Fruit fly (Drosophila melanogaster): ENCODE measurements around the gene CG13458.

Gene CG13458

DNA sequence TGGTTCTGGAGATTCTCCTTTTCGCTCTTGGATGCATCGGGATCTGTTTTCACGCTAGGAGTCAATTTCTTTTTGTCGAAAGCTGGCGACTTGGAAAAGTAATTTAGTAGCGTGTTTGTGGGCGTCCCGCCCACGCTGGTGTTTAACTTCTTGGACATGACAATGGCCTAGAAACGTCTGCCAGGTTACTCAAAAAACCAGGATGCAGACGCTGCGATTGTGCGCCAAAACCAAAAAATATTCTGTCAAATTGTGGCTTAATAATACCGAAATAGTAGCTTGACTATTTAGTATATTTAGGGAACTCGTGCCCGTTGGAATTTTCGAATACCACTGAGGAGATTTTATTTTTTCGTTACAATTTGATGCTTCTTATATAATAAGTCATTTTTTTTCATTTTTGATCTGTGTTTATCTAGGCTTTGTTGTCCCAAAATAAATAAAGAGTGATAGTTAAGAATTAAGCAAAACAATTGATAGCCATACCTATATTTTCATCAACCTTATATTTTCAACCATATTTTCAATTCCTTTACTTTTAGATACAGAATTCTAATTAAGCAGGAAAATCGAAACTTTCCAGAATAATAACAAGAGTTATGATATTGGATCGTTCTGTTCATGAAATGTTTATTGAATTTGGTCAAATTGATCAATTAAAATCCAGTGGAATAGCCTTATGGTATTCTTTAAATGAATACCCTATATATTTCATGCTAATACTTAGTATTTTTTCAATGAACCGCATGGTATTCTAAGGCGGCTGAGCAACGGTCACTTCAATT lies 45.2 kb downstream of the CG13458 start, which contains the start of the genes Msh6 and Prp31 (continued):
- no peak for TF ChIP-seq prd (optimal IDR thresholded peaks at IDR 0.05)
- peak; percentile 70 for TF ChIP-seq prd (GFP tag; IDR thresholded peaks at IDR 0.05)
- TF ChIP-seq CG17328 (GFP tag; IDR thresholded peaks at IDR 0.05): peak; percentile 56
- no peak for TF ChIP-seq hb (GFP tag; IDR thresholded peaks at IDR 0.05; ENCODE audit: partially characterized antibody)
- peak; percentile 13 for TF ChIP-seq Sry-β (GFP tag; optimal IDR thresholded peaks at IDR 0.05)
- no peak for TF ChIP-seq CG4360 (GFP tag; IDR thresholded peaks at IDR 0.05)
- no peak for TF ChIP-seq Hand (GFP tag; optimal IDR thresholded peaks at IDR 0.05)
- 0 out of 3 replicates have a peak, but pooled peaks have one; percentile 35 for TF ChIP-seq CG2889 (GFP tag; IDR thresholded peaks at IDR 0.05)
- peak; percentile 32 for TF ChIP-seq pzg (GFP tag; optimal IDR thresholded peaks at IDR 0.05)
- peak; percentile 27; the same call in 1 of the 3 replicates for TF ChIP-seq H15 (GFP tag; IDR thresholded peaks at IDR 0.05)
- no peak for TF ChIP-seq Opbp (GFP tag; IDR thresholded peaks at IDR 0.05; ENCODE audit: partially characterized antibody)
- no peak for TF ChIP-seq CG16779 (GFP tag; IDR thresholded peaks at IDR 0.05)
- TF ChIP-seq dmrt11E (tag; optimal IDR thresholded peaks at IDR 0.05): peak; percentile 79
- peak; percentile 59; the same call in 1 of the 2 replicates for TF ChIP-seq CG31441 (GFP tag; IDR thresholded peaks at IDR 0.05)
- TF ChIP-seq HmgD (GFP tag; optimal IDR thresholded peaks at IDR 0.05): peak; percentile 17
- no peak for TF ChIP-seq CG5180 (GFP tag; optimal IDR thresholded peaks at IDR 0.05)
- TF ChIP-seq dimm (GFP tag; IDR thresholded peaks at IDR 0.05): peak; percentile 47; the same call in 1 of the 2 replicates
- peak in 1 of 2 experiments; percentile 15 for TF ChIP-seq tll (GFP tag; optimal IDR thresholded peaks at IDR 0.05)
- TF ChIP-seq wek (GFP tag; optimal IDR thresholded peaks at IDR 0.05): peak; percentile 86
- TF ChIP-seq dan (GFP tag; IDR thresholded peaks at IDR 0.05): no peak
- TF ChIP-seq CG9876 (GFP tag; optimal IDR thresholded peaks at IDR 0.05): peak; percentile 40
- TF ChIP-seq CG9609 (GFP tag; optimal IDR thresholded peaks at IDR 0.05): peak; percentile 72
- TF ChIP-seq slou (GFP tag; optimal IDR thresholded peaks at IDR 0.05): peak; percentile 32
- peak; percentile 60 for TF ChIP-seq croc (GFP tag; conservative IDR thresholded peaks at IDR 0.05)
- TF ChIP-seq toy (GFP tag; IDR thresholded peaks at IDR 0.05): no peak
- peak; percentile 43 for TF ChIP-seq chn (GFP tag; optimal IDR thresholded peaks at IDR 0.05)
- TF ChIP-seq CG2199 (GFP tag; IDR thresholded peaks at IDR 0.05): no peak
- TF ChIP-seq CG3281 (GFP tag; optimal IDR thresholded peaks at IDR 0.05): peak; percentile 57
- peak; percentile 38 for TF ChIP-seq CG10462 (GFP tag; optimal IDR thresholded peaks at IDR 0.05)
- no peak for TF ChIP-seq lbe (GFP tag; optimal IDR thresholded peaks at IDR 0.05)
- TF ChIP-seq CG30431 (GFP tag; optimal IDR thresholded peaks at IDR 0.05): peak; percentile 27
- peak; percentile 75 for TF ChIP-seq slp2 (GFP tag; optimal IDR thresholded peaks at IDR 0.05)
- no peak for TF ChIP-seq CG12071 (GFP tag; optimal IDR thresholded peaks at IDR 0.05)
- peak; percentile 83 for TF ChIP-seq Hr3 (GFP tag; optimal IDR thresholded peaks at IDR 0.05)
- TF ChIP-seq CG13424 (tag; optimal IDR thresholded peaks at IDR 0.05): peak; percentile 81
- TF ChIP-seq Stat92E (GFP tag; optimal IDR thresholded peaks at IDR 0.05): no peak
- no peak for TF ChIP-seq CG11560 (tag; IDR thresholded peaks at IDR 0.05)
- TF ChIP-seq Gug (GFP tag; IDR thresholded peaks at IDR 0.05): no peak; the same call in 3 of the 4 replicates
- TF ChIP-seq TFAM (GFP tag; optimal IDR thresholded peaks at IDR 0.05): no peak
- TF ChIP-seq CG15073 (GFP tag; optimal IDR thresholded peaks at IDR 0.05): no peak
- TF ChIP-seq CG10274 (GFP tag; optimal IDR thresholded peaks at IDR 0.05): no peak
- TF ChIP-seq NfI (GFP tag; optimal IDR thresholded peaks at IDR 0.05): peak; percentile 68
- peak; percentile 63 for TF ChIP-seq tgo (GFP tag; IDR thresholded peaks at IDR 0.05)
- no peak for TF ChIP-seq bigmax (GFP tag; optimal IDR thresholded peaks at IDR 0.05)
- TF ChIP-seq MTF-1 (GFP tag; optimal IDR thresholded peaks at IDR 0.05; ENCODE audit: borderline replicate concordance): no peak
- TF ChIP-seq CG3726 (GFP tag; IDR thresholded peaks at IDR 0.05): no peak
- peak; percentile 74 for TF ChIP-seq CG8924 (tag; optimal IDR thresholded peaks at IDR 0.05)
- TF ChIP-seq B-H1 (GFP tag; IDR thresholded peaks at IDR 0.05): 0 out of 3 replicates have a peak, but pooled peaks have one; percentile 47
- TF ChIP-seq CG42726 (GFP tag; IDR thresholded peaks at IDR 0.05; ENCODE audit: partially characterized antibody): no peak

All from whole organism, embryonic.